Worm (Caenorhabditis elegans) whole organism, L1 larva: ENCODE results near the gene eif-2D.

Source experiments
- C16A3.4 ChIP-seq: fragments of 150-350 bp; optimal IDR thresholded peaks from 2 replicates; lab custom pipeline; 2014; ENCODE audit warnings: missing biosample characterization, missing genetic modification characterization
- F16B12.6 ChIP-seq: fragments of 150-350 bp; optimal IDR thresholded peaks from 2 replicates; lab custom pipeline; 2014; ENCODE audit warnings: missing biosample characterization, missing genetic modification characterization
- Y116A8C.19 ChIP-seq: sonication (generic microtip); optimal IDR thresholded peaks from 2 replicates; lab custom pipeline; 2016; ENCODE audit warnings: missing compliant biosample characterization, missing genetic modification characterization, borderline replicate concordance
- aly-2 ChIP-seq: fragments of 150-350 bp; optimal IDR thresholded peaks from 2 replicates; lab custom pipeline; 2014; ENCODE audit warnings: missing biosample characterization, missing genetic modification characterization
- ceh-8 ChIP-seq: fragments of 200-800 bp; sonication (Bioruptor generic); optimal IDR thresholded peaks from 2 replicates; lab custom pipeline; 2018; ENCODE audit warnings: mild to moderate bottlenecking, missing genetic modification characterization, moderate library complexity, missing compliant biosample characterization
- ceh-82 ChIP-seq, 3 experiments: fragments of 150-350 bp in 1 of 3; sonication (generic microtip) in 2 of 3; optimal IDR thresholded peaks; 2 replicates each; lab custom pipeline; 2014 to 2017; ENCODE audit warnings: missing biosample characterization in 3 of 3, missing genetic modification characterization in 3 of 3
- ceh-88 ChIP-seq: fragments of 200-800 bp; sonication (Bioruptor generic); IDR thresholded peaks from 2 replicates; pipeline ENCODE4 v1.3.6; 2022; ENCODE audit warnings: missing genetic modification characterization, missing compliant biosample characterization
- ceh-90 ChIP-seq: sonication (generic microtip); optimal IDR thresholded peaks from 2 replicates; lab custom pipeline; 2016; ENCODE audit warnings: missing genetic modification characterization, missing compliant biosample characterization
- dsc-1 ChIP-seq: sonication (generic microtip); optimal IDR thresholded peaks from 2 replicates; lab custom pipeline; 2016; ENCODE audit warnings: mild to moderate bottlenecking, missing genetic modification characterization, missing compliant biosample characterization
- efl-1 ChIP-seq, 4 experiments: fragments of 150-350 bp; optimal IDR thresholded peaks in 3 of 4; peaks in 1 of 4; 1 replicate in 1 of 4; 2 replicates in 3 of 4; lab custom pipeline; 2014; ENCODE audit warnings: missing biosample characterization in 2 of 4, missing genetic modification characterization in 2 of 4, missing genetic modification reagents in 2 of 4
- egl-13 ChIP-seq: sonication (generic microtip); optimal IDR thresholded peaks from 2 replicates; lab custom pipeline; 2016; ENCODE audit warnings: missing genotype, missing genetic modification reagents, missing genetic modification characterization, missing compliant biosample characterization
- egl-27 ChIP-seq, 2 experiments: fragments of 150-350 bp in 1 of 2; sonication (generic microtip); optimal IDR thresholded peaks; 3 replicates each; lab custom pipeline; 2017 to 2018; ENCODE audit warnings: missing biosample characterization in 2 of 2, missing genetic modification characterization in 2 of 2, missing genetic modification reagents in 2 of 2
- ets-5 ChIP-seq: fragments of 200-800 bp; sonication (Bioruptor generic); IDR thresholded peaks from 2 replicates; pipeline ENCODE4 v1.3.6; 2022; ENCODE audit warnings: missing genetic modification characterization, missing compliant biosample characterization
- fkh-4 ChIP-seq: sonication (generic microtip); optimal IDR thresholded peaks from 2 replicates; lab custom pipeline; 2016; ENCODE audit warnings: missing compliant biosample characterization, missing genetic modification characterization, borderline replicate concordance
- hlh-17 ChIP-seq: fragments of 200-800 bp; sonication (Bioruptor generic); optimal IDR thresholded peaks from 2 replicates; lab custom pipeline; 2018; ENCODE audit warnings: missing genetic modification characterization, mild to moderate bottlenecking, missing compliant biosample characterization, moderate library complexity, borderline replicate concordance
- isw-1 ChIP-seq: fragments of 200-800 bp; sonication (Bioruptor generic); IDR thresholded peaks from 2 replicates; pipeline ENCODE4 v1.3.6; 2022; ENCODE audit warnings: missing genetic modification characterization, missing compliant biosample characterization
- jun-1 ChIP-seq: fragments of 150-350 bp; optimal IDR thresholded peaks from 2 replicates; lab custom pipeline; 2014; ENCODE audit warnings: missing biosample characterization, missing genetic modification reagents, missing genetic modification characterization
- lin-15B ChIP-seq: fragments of 150-350 bp; sonication (generic microtip); optimal IDR thresholded peaks from 3 replicates; lab custom pipeline; 2014; ENCODE audit warnings: missing biosample characterization, missing genetic modification characterization
- lin-39 ChIP-seq: fragments of 150-350 bp; optimal IDR thresholded peaks from 2 replicates; lab custom pipeline; 2014; ENCODE audit warnings: missing biosample characterization, missing genetic modification reagents, missing genetic modification characterization
- lir-3 ChIP-seq: sonication (generic microtip); optimal IDR thresholded peaks from 2 replicates; lab custom pipeline; 2016; ENCODE audit warnings: mild to moderate bottlenecking, missing genetic modification characterization, moderate library complexity, missing compliant biosample characterization; ENCODE audit not compliant: poor library complexity
- mab-9 ChIP-seq: fragments of 200-800 bp; sonication (Bioruptor generic); IDR thresholded peaks from 2 replicates; pipeline ENCODE4 v1.3.6; 2022; ENCODE audit warnings: missing genetic modification reagents, missing genetic modification characterization, missing compliant biosample characterization
- mdl-1 ChIP-seq, 2 experiments: fragments of 150-350 bp; optimal IDR thresholded peaks; 2 replicates each; lab custom pipeline; 2014 to 2017; ENCODE audit warnings: missing biosample characterization in 2 of 2, missing genetic modification characterization in 2 of 2, inconsistent platforms in 1 of 2
- mef-2 ChIP-seq: fragments of 150-350 bp; optimal IDR thresholded peaks from 2 replicates; lab custom pipeline; 2014; ENCODE audit warnings: missing biosample characterization, missing genetic modification characterization
- nhr-12 ChIP-seq: sonication (generic microtip); optimal IDR thresholded peaks from 2 replicates; lab custom pipeline; 2017; ENCODE audit warnings: missing biosample characterization, missing genetic modification characterization
- nhr-237 ChIP-seq: fragments of 150-350 bp; optimal IDR thresholded peaks from 2 replicates; lab custom pipeline; 2014; ENCODE audit warnings: missing biosample characterization, missing genetic modification characterization
- nhr-28 ChIP-seq: fragments of 150-350 bp; optimal IDR thresholded peaks from 2 replicates; lab custom pipeline; 2014; ENCODE audit warnings: missing biosample characterization, missing genetic modification characterization
- nhr-47 ChIP-seq: sonication (generic microtip); optimal IDR thresholded peaks from 2 replicates; lab custom pipeline; 2016; ENCODE audit warnings: mild to moderate bottlenecking, missing genetic modification characterization, moderate library complexity, missing compliant biosample characterization
- nhr-71 ChIP-seq: sonication (generic microtip); optimal IDR thresholded peaks from 2 replicates; lab custom pipeline; 2016; ENCODE audit warnings: mild to moderate bottlenecking, missing genetic modification characterization, moderate library complexity, missing compliant biosample characterization
- nhr-76 ChIP-seq: sonication (generic microtip); optimal IDR thresholded peaks from 2 replicates; lab custom pipeline; 2017; ENCODE audit warnings: missing biosample characterization, missing genetic modification characterization
- nhr-85 ChIP-seq: sonication (generic microtip); peaks from one replicate; lab custom pipeline; 2016; ENCODE audit warnings: missing genetic modification characterization, inconsistent platforms, missing compliant biosample characterization
- nhr-90 ChIP-seq: sonication (generic microtip); optimal IDR thresholded peaks from 2 replicates; lab custom pipeline; 2016; ENCODE audit warnings: mild to moderate bottlenecking, missing genetic modification characterization, missing compliant biosample characterization; ENCODE audit not compliant: poor library complexity
- pag-3 ChIP-seq: sonication (generic microtip); optimal IDR thresholded peaks from 2 replicates; lab custom pipeline; 2017; ENCODE audit warnings: missing genetic modification characterization, mild to moderate bottlenecking, missing compliant biosample characterization, antibody characterized with exemption, borderline replicate concordance; ENCODE audit not compliant: insufficient read depth
- pqm-1 ChIP-seq: sonication (generic microtip); optimal IDR thresholded peaks from 3 replicates; lab custom pipeline; 2017; ENCODE audit warnings: missing biosample characterization, missing genetic modification characterization
- rnt-1 ChIP-seq: sonication (generic microtip); optimal IDR thresholded peaks from 2 replicates; lab custom pipeline; 2016; ENCODE audit warnings: mild to moderate bottlenecking, missing genetic modification characterization, moderate library complexity, missing compliant biosample characterization
- skn-1 ChIP-seq: fragments of 150-350 bp; optimal IDR thresholded peaks from 2 replicates; lab custom pipeline; 2014; ENCODE audit warnings: missing biosample characterization, missing genetic modification characterization
- sox-4 ChIP-seq: sonication (generic microtip); optimal IDR thresholded peaks from 2 replicates; lab custom pipeline; 2016; ENCODE audit warnings: missing genetic modification characterization, missing compliant biosample characterization
- sptf-1 ChIP-seq: fragments of 150-350 bp; optimal IDR thresholded peaks from 2 replicates; lab custom pipeline; 2014; ENCODE audit warnings: missing biosample characterization, missing genetic modification characterization
- sup-37 ChIP-seq: fragments of 200-800 bp; sonication (Bioruptor generic); optimal IDR thresholded peaks from 2 replicates; lab custom pipeline; 2018; ENCODE audit warnings: mild to moderate bottlenecking, missing genetic modification characterization, missing compliant biosample characterization
- swsn-7 ChIP-seq: sonication (generic microtip); optimal IDR thresholded peaks from 2 replicates; lab custom pipeline; 2016; ENCODE audit warnings: missing genetic modification characterization, missing compliant biosample characterization
- unc-30 ChIP-seq: sonication (generic microtip); optimal IDR thresholded peaks from 2 replicates; lab custom pipeline; 2017; ENCODE audit warnings: missing biosample characterization, missing genetic modification characterization
- xbp-1 ChIP-seq: sonication (generic microtip); optimal IDR thresholded peaks from 2 replicates; lab custom pipeline; 2016; ENCODE audit warnings: missing genetic modification characterization, missing compliant biosample characterization
- zag-1 ChIP-seq: fragments of 150-350 bp; optimal IDR thresholded peaks from 2 replicates; lab custom pipeline; 2014; ENCODE audit warnings: missing biosample characterization, missing genetic modification characterization
- ztf-11 ChIP-seq, 2 experiments: sonication (generic microtip); optimal IDR thresholded peaks; 2 replicates each; lab custom pipeline; 2016 to 2017; ENCODE audit warnings: missing genetic modification characterization in 2 of 2, missing biosample characterization in 1 of 2, missing compliant biosample characterization in 1 of 2
- ztf-4 ChIP-seq: fragments of 150-350 bp; optimal IDR thresholded peaks from 2 replicates; lab custom pipeline; 2014; ENCODE audit warnings: missing biosample characterization, missing genetic modification characterization

The eif-2D gene

ce11 chrII:5660736-5661734 lies 30.5 kb upstream of the eif-2D start, which contains the start of the genes ift-43 and mdt-26 (continued):
- TF ChIP-seq pag-3 (tag; lab: Kevin White, UChicago): peak; percentile 1
- peak; percentile 67 for TF ChIP-seq lin-15B (tag; lab: Kevin White, UChicago)
- TF ChIP-seq egl-27 (tag; optimal IDR thresholded peaks at IDR 0.05; lab: Kevin White, UChicago): no peak
- no peak for TF ChIP-seq unc-30
- TF ChIP-seq mdl-1 (tag; optimal IDR thresholded peaks at IDR 0.05; lab: Kevin White, UChicago): peak in 1 of 2 experiments; percentile 78
- peak; percentile 54 for TF ChIP-seq hlh-17 (GFP tag; lab: Kevin White, UChicago)
- no peak for TF ChIP-seq Y116A8C.19 (tag; lab: Kevin White, UChicago)
- peak; percentile 74 for TF ChIP-seq nhr-237 (tag; lab: Kevin White, UChicago)
- no peak for TF ChIP-seq nhr-28
- TF ChIP-seq ceh-8 (GFP tag; lab: Kevin White, UChicago): peak; percentile 58
- TF ChIP-seq mef-2: no peak
- TF ChIP-seq dsc-1 (tag; lab: Kevin White, UChicago): peak; percentile 93
- TF ChIP-seq egl-13 (tag; lab: Kevin White, UChicago): peak; percentile 85
- TF ChIP-seq sup-37 (GFP tag; lab: Kevin White, UChicago): peak; percentile 82
- peak; percentile 44 for TF ChIP-seq nhr-76 (tag; lab: Kevin White, UChicago)
- peak; percentile 76 for TF ChIP-seq C16A3.4 (tag; lab: Kevin White, UChicago)
- peak; percentile 88 for TF ChIP-seq nhr-90 (tag; lab: Kevin White, UChicago)
- peak; percentile 73 for TF ChIP-seq ztf-4 (tag; lab: Kevin White, UChicago)
- peak; percentile 93 for TF ChIP-seq swsn-7 (tag; lab: Kevin White, UChicago)
- TF ChIP-seq nhr-12 (tag; lab: Kevin White, UChicago): no peak
- peak; percentile 17 to 89 (median 77) for TF ChIP-seq ceh-82 (tag; optimal IDR thresholded peaks at IDR 0.05; lab: Kevin White, UChicago)
- peak; percentile 87 for TF ChIP-seq nhr-85 (tag; lab: Kevin White, UChicago)
- TF ChIP-seq ceh-90 (tag; lab: Kevin White, UChicago): no peak
- TF ChIP-seq mab-9 (GFP tag; lab: Robert Waterston, UW): peak; percentile 80
- no peak for TF ChIP-seq ets-5 (GFP tag; lab: Robert Waterston, UW)
- peak; percentile 93 for TF ChIP-seq nhr-71 (tag; lab: Kevin White, UChicago)
- TF ChIP-seq aly-2 (tag; lab: Kevin White, UChicago): peak; percentile 44
- TF ChIP-seq sptf-1 (tag; lab: Kevin White, UChicago): no peak
- peak in 1 of 2 experiments; percentile 82 for TF ChIP-seq ztf-11 (tag; optimal IDR thresholded peaks at IDR 0.05; lab: Kevin White, UChicago)
- TF ChIP-seq skn-1 (tag; lab: Kevin White, UChicago): peak; percentile 84
- peak; percentile 96 for TF ChIP-seq xbp-1 (tag; lab: Kevin White, UChicago)
- TF ChIP-seq efl-1 (optimal IDR thresholded peaks at IDR 0.05; lab: Kevin White, UChicago): peak; percentile 68 to 74
- TF ChIP-seq efl-1 (GFP tag; optimal IDR thresholded peaks at IDR 0.05 in 1 of 2; lab: Kevin White, UChicago): peak; percentile 64 to 96
- peak; percentile 48 for TF ChIP-seq F16B12.6 (tag; lab: Kevin White, UChicago)
- TF ChIP-seq lin-39: peak; percentile 38
- TF ChIP-seq jun-1 (tag; lab: Kevin White, UChicago): peak; percentile 82
- no peak for TF ChIP-seq pqm-1 (tag; lab: Kevin White, UChicago)
- peak; percentile 78 for TF ChIP-seq rnt-1

- TF ChIP-seq ceh-8 (GFP tag; lab: Kevin White, UChicago) (peak; percentile 21), nhr-47 (peak; percentile 85), ceh-82 (tag; optimal IDR thresholded peaks at IDR 0.05; lab: Kevin White, UChicago) (peak; percentile 76 to 92 (median 90)), Y116A8C.19 (tag; lab: Kevin White, UChicago) (no peak), C16A3.4 (tag; lab: Kevin White, UChicago) (peak; percentile 85), xbp-1 (tag; lab: Kevin White, UChicago) (peak; percentile 82), sup-37 (GFP tag; lab: Kevin White, UChicago) (no peak), isw-1 (GFP tag; lab: Robert Waterston, UW) (peak; percentile 75), ceh-88 (GFP tag; lab: Robert Waterston, UW) (peak; percentile 85), sox-4 (peak; percentile 48), jun-1 (tag; lab: Kevin White, UChicago) (peak; percentile 62), zag-1 (tag; lab: Kevin White, UChicago) (peak; percentile 74), pag-3 (tag; lab: Kevin White, UChicago) (no peak), egl-13 (tag; lab: Kevin White, UChicago) (peak; percentile 78), mdl-1 (tag; optimal IDR thresholded peaks at IDR 0.05; lab: Kevin White, UChicago) (peak in 1 of 2 experiments; percentile 53), efl-1 (optimal IDR thresholded peaks at IDR 0.05; lab: Kevin White, UChicago) (peak; percentile 74 to 76), efl-1 (GFP tag; optimal IDR thresholded peaks at IDR 0.05 in 1 of 2; lab: Kevin White, UChicago) (peak; percentile 54 to 93), mef-2 (peak; percentile 76), lir-3 (tag; lab: Kevin White, UChicago) (peak; percentile 35), fkh-4 (tag; lab: Kevin White, UChicago) (peak; percentile 26), lin-15B (tag; lab: Kevin White, UChicago) (no peak), ceh-90 (tag; lab: Kevin White, UChicago) (no peak), nhr-28 (no peak)
Measured at ce11 chrII:5661735-5662177, 29.8 kb upstream of the eif-2D start.
